Fruit fly (Drosophila melanogaster) whole organism, embryonic: ENCODE results near the gene CG15818.

Source experiments
- Adf1 ChIP-seq: fragments of 200-800 bp; sonication (Bioruptor generic); IDR thresholded peaks from 2 replicates; pipeline ENCODE4 v1.3.6; 2022; ENCODE audit warnings: missing biosample characterization, missing genetic modification characterization
- CG10209 ChIP-seq: fragments of 200-800 bp; sonication (Bioruptor generic); optimal IDR thresholded peaks from 3 replicates; lab custom pipeline; 2017; ENCODE audit warnings: missing biosample characterization, mild to moderate bottlenecking, missing genetic modification characterization, missing genetic modification reagents
- CG10654 ChIP-seq: fragments of 200-800 bp; sonication (Bioruptor generic); optimal IDR thresholded peaks from 2 replicates; lab custom pipeline; 2016; ENCODE audit warnings: missing biosample characterization, missing genetic modification characterization
- CG11085 ChIP-seq: fragments of 200-800 bp; sonication (Bioruptor generic); IDR thresholded peaks from 2 replicates; pipeline ENCODE4 v1.3.6; 2022; ENCODE audit warnings: missing biosample characterization, missing genetic modification characterization
- CG11398 ChIP-seq: fragments of 200-800 bp; sonication (Bioruptor generic); optimal IDR thresholded peaks from 2 replicates; lab custom pipeline; 2016; ENCODE audit warnings: missing biosample characterization, missing genetic modification characterization
- CG11696 ChIP-seq: fragments of 200-800 bp; sonication (Bioruptor generic); IDR thresholded peaks from 2 replicates; pipeline ENCODE4 v1.3.6; 2022; ENCODE audit warnings: missing biosample characterization, missing genetic modification characterization
- CG14710 ChIP-seq: fragments of 200-800 bp; sonication (Bioruptor generic); optimal IDR thresholded peaks from 3 replicates; lab custom pipeline; 2019; ENCODE audit warnings: missing biosample characterization, mild to moderate bottlenecking, missing genetic modification characterization, moderate library complexity
- CG1529 ChIP-seq: fragments of 200-800 bp; sonication (Bioruptor generic); optimal IDR thresholded peaks from 3 replicates; lab custom pipeline; 2018; ENCODE audit warnings: missing biosample characterization, missing genetic modification characterization
- CG15696 ChIP-seq: fragments of 200-800 bp; sonication (Bioruptor generic); optimal IDR thresholded peaks from 2 replicates; lab custom pipeline; 2019; ENCODE audit warnings: missing biosample characterization, mild to moderate bottlenecking, missing genetic modification characterization, moderate library complexity
- CG18599 ChIP-seq: fragments of 200-800 bp; sonication (Bioruptor generic); optimal IDR thresholded peaks from 3 replicates; lab custom pipeline; 2017; ENCODE audit warnings: missing biosample characterization, missing genetic modification characterization, mild to moderate bottlenecking, moderate library complexity, missing genetic modification reagents
- CG18619 ChIP-seq: fragments of 200-800 bp; sonication (Bioruptor generic); optimal IDR thresholded peaks from 3 replicates; lab custom pipeline; 2017; ENCODE audit warnings: missing biosample characterization, mild to moderate bottlenecking, missing genetic modification characterization
- CG2129 ChIP-seq: fragments of 200-800 bp; sonication (Bioruptor generic); IDR thresholded peaks from 2 replicates; pipeline ENCODE4 v1.3.6; 2022; ENCODE audit warnings: missing biosample characterization, missing genetic modification characterization; ENCODE audit not compliant: partially characterized antibody
- CG2199 ChIP-seq: fragments of 200-800 bp; sonication (Bioruptor generic); IDR thresholded peaks from 3 replicates; pipeline ENCODE4 v1.3.6; 2022; ENCODE audit warnings: missing biosample characterization, missing genetic modification characterization
- CG31224 ChIP-seq: fragments of 200-800 bp; sonication (Bioruptor generic); IDR thresholded peaks from 2 replicates; pipeline ENCODE4 v1.3.6; 2022; ENCODE audit warnings: missing biosample characterization, missing genetic modification characterization
- CG3407 ChIP-seq: fragments of 200-800 bp; sonication (Bioruptor generic); optimal IDR thresholded peaks from 2 replicates; lab custom pipeline; 2018; ENCODE audit warnings: missing biosample characterization, mild to moderate bottlenecking, missing genetic modification characterization
- CG34376 ChIP-seq: fragments of 200-800 bp; sonication (Bioruptor generic); optimal IDR thresholded peaks from 2 replicates; lab custom pipeline; 2018; ENCODE audit warnings: missing biosample characterization, mild to moderate bottlenecking, missing genetic modification characterization
- CG3838 ChIP-seq: fragments of 200-800 bp; sonication (Bioruptor generic); optimal IDR thresholded peaks from 3 replicates; lab custom pipeline; 2016; ENCODE audit warnings: missing biosample characterization, missing genetic modification characterization
- CG4404 ChIP-seq: fragments of 200-800 bp; sonication (Bioruptor generic); IDR thresholded peaks from 2 replicates; pipeline ENCODE4 v1.3.6; 2022; ENCODE audit warnings: missing biosample characterization, missing genetic modification characterization
- CG4820 ChIP-seq: fragments of 200-800 bp; sonication (Bioruptor generic); optimal IDR thresholded peaks from 3 replicates; lab custom pipeline; 2016; ENCODE audit warnings: missing biosample characterization, missing genetic modification characterization
- CG6175 ChIP-seq: fragments of 200-800 bp; sonication (Bioruptor generic); IDR thresholded peaks from 3 replicates; pipeline ENCODE4 v1.3.6; 2022; ENCODE audit warnings: missing biosample characterization, missing genetic modification characterization
- CG7745 ChIP-seq: fragments of 200-800 bp; sonication (Bioruptor generic); optimal IDR thresholded peaks from 2 replicates; lab custom pipeline; 2018; ENCODE audit warnings: missing biosample characterization, mild to moderate bottlenecking, missing genetic modification characterization, moderate library complexity
- CG8281 ChIP-seq: fragments of 200-800 bp; sonication (Bioruptor generic); optimal IDR thresholded peaks from 2 replicates; lab custom pipeline; 2018; ENCODE audit warnings: missing biosample characterization, mild to moderate bottlenecking, missing genetic modification characterization, moderate library complexity
- CG8388 ChIP-seq: fragments of 200-800 bp; sonication (Bioruptor generic); optimal IDR thresholded peaks from 2 replicates; lab custom pipeline; 2019; ENCODE audit warnings: missing biosample characterization, mild to moderate bottlenecking, missing genetic modification characterization, moderate library complexity
- D19A ChIP-seq: fragments of 200-800 bp; optimal IDR thresholded peaks from 3 replicates; lab custom pipeline; 2019; ENCODE audit warnings: missing biosample characterization, mild to moderate bottlenecking, missing genetic modification characterization, moderate library complexity
- Dad ChIP-seq: fragments of 200-800 bp; sonication (Bioruptor generic); optimal IDR thresholded peaks from 3 replicates; lab custom pipeline; 2016; ENCODE audit warnings: missing biosample characterization, missing genetic modification characterization
- Deaf1 ChIP-seq: fragments of 200-800 bp; optimal IDR thresholded peaks from 3 replicates; lab custom pipeline; 2019; ENCODE audit warnings: missing biosample characterization, mild to moderate bottlenecking, missing genetic modification characterization, moderate library complexity
- Dll ChIP-seq: fragments of 200-800 bp; sonication (Bioruptor generic); IDR thresholded peaks from 4 replicates; pipeline ENCODE4 v1.3.6; 2022; ENCODE audit warnings: missing biosample characterization, missing genetic modification characterization; ENCODE audit not compliant: partially characterized antibody
- GATAe ChIP-seq: fragments of 200-800 bp; sonication (Bioruptor generic); conservative IDR thresholded peaks from 2 replicates; pipeline ENCODE4 v1.3.6; 2022; ENCODE audit warnings: missing biosample characterization, missing genetic modification characterization
- HmgZ ChIP-seq: fragments of 200-800 bp; sonication (Bioruptor generic); optimal IDR thresholded peaks from 2 replicates; lab custom pipeline; 2018; ENCODE audit warnings: missing biosample characterization, mild to moderate bottlenecking, missing genetic modification characterization
- Hr78 ChIP-seq, 2 experiments: fragments of 200-800 bp in 1 of 2; fragments of >200 bp in 1 of 2; sonication (Bioruptor generic) in 1 of 2; optimal IDR thresholded peaks; 2 replicates each; lab custom pipeline; 2017 to 2019; ENCODE audit warnings: missing biosample characterization in 2 of 2, missing genetic modification characterization in 2 of 2, mild to moderate bottlenecking in 1 of 2, moderate library complexity in 1 of 2
- Lim3 ChIP-seq: fragments of 200-800 bp; sonication (Bioruptor generic); IDR thresholded peaks from 2 replicates; pipeline ENCODE4 v1.3.6; 2022; ENCODE audit warnings: missing biosample characterization, missing genetic modification characterization
- Pdp1 ChIP-seq, 2 experiments: fragments of 200-800 bp; sonication (Bioruptor generic); optimal IDR thresholded peaks; 3 replicates each; lab custom pipeline; 2016; ENCODE audit warnings: missing biosample characterization in 2 of 2, missing genetic modification characterization in 2 of 2, mild to moderate bottlenecking in 1 of 2, moderate library complexity in 1 of 2
- Scr ChIP-seq: fragments of 200-800 bp; sonication (Bioruptor generic); IDR thresholded peaks from 2 replicates; pipeline ENCODE4 v1.3.6; 2022; ENCODE audit warnings: missing biosample characterization, missing genetic modification characterization; ENCODE audit not compliant: partially characterized antibody
- TFAM ChIP-seq: fragments of 200-800 bp; sonication (Bioruptor generic); optimal IDR thresholded peaks from 2 replicates; lab custom pipeline; 2017; ENCODE audit warnings: missing biosample characterization, missing genetic modification characterization, inconsistent platforms
- Trl ChIP-seq, 3 experiments: fragments of >200 bp in 2 of 3; fragments of 200-800 bp in 1 of 3; sonication (Bioruptor generic) in 1 of 3; optimal IDR thresholded peaks; 2 replicates in 1 of 3; 3 replicates in 2 of 3; lab custom pipeline; 2016 to 2017; ENCODE audit warnings: missing biosample characterization in 1 of 3, missing genetic modification characterization in 1 of 3
- YL-1 ChIP-seq: fragments of 200-800 bp; sonication (Bioruptor generic); optimal IDR thresholded peaks from 3 replicates; lab custom pipeline; 2017; ENCODE audit warnings: missing biosample characterization, mild to moderate bottlenecking, missing genetic modification characterization
- ato ChIP-seq: fragments of 200-800 bp; sonication (Bioruptor generic); IDR thresholded peaks from 2 replicates; pipeline ENCODE4 v1.3.6; 2022; ENCODE audit warnings: missing biosample characterization, missing genetic modification characterization; ENCODE audit not compliant: partially characterized antibody
- cas ChIP-seq: fragments of 200-800 bp; sonication (Bioruptor generic); IDR thresholded peaks from 2 replicates; pipeline ENCODE4 v1.3.6; 2022; ENCODE audit warnings: missing biosample characterization, missing genetic modification characterization
- chn ChIP-seq: fragments of 200-800 bp; sonication (Bioruptor generic); optimal IDR thresholded peaks from 2 replicates; lab custom pipeline; 2016; ENCODE audit warnings: missing biosample characterization, missing genetic modification characterization
- gem ChIP-seq: fragments of 200-800 bp; sonication (Bioruptor generic); optimal IDR thresholded peaks from 2 replicates; lab custom pipeline; 2019; ENCODE audit warnings: missing biosample characterization, mild to moderate bottlenecking, missing genetic modification characterization, moderate library complexity
- gsb ChIP-seq: fragments of 200-800 bp; sonication (Bioruptor generic); IDR thresholded peaks from 2 replicates; pipeline ENCODE4 v1.3.6; 2022; ENCODE audit warnings: missing biosample characterization, missing genetic modification characterization
- lbe ChIP-seq: fragments of 200-800 bp; sonication (Bioruptor generic); optimal IDR thresholded peaks from 2 replicates; lab custom pipeline; 2016; ENCODE audit warnings: missing biosample characterization, mild to moderate bottlenecking, missing genetic modification characterization
- mirr ChIP-seq: fragments of 200-800 bp; sonication (Bioruptor generic); optimal IDR thresholded peaks from 3 replicates; lab custom pipeline; 2018; ENCODE audit warnings: missing biosample characterization, mild to moderate bottlenecking, missing genetic modification characterization
- pb ChIP-seq: fragments of 200-800 bp; sonication (Bioruptor generic); optimal IDR thresholded peaks from 3 replicates; lab custom pipeline; 2016; ENCODE audit warnings: missing biosample characterization, missing genetic modification characterization
- rib ChIP-seq: fragments of 200-800 bp; sonication (Bioruptor generic); IDR thresholded peaks from 2 replicates; pipeline ENCODE4 v1.3.6; 2022; ENCODE audit warnings: missing biosample characterization, missing genetic modification characterization
- sens ChIP-seq: fragments of 200-800 bp; sonication (Bioruptor generic); peaks from one replicate; lab custom pipeline; 2016; ENCODE audit warnings: missing biosample characterization, missing genetic modification characterization
- slp2 ChIP-seq: fragments of 200-800 bp; sonication (Bioruptor generic); optimal IDR thresholded peaks from 2 replicates; lab custom pipeline; 2016; ENCODE audit warnings: missing biosample characterization, missing genetic modification characterization
- sug ChIP-seq: fragments of 200-800 bp; optimal IDR thresholded peaks from 2 replicates; lab custom pipeline; 2019; ENCODE audit warnings: missing biosample characterization, mild to moderate bottlenecking, missing genetic modification characterization, moderate library complexity
- vnd ChIP-seq: fragments of 200-800 bp; sonication (Bioruptor generic); IDR thresholded peaks from 3 replicates; pipeline ENCODE4 v1.3.6; 2022; ENCODE audit warnings: missing biosample characterization, missing genetic modification characterization; ENCODE audit not compliant: partially characterized antibody
- wdn ChIP-seq: fragments of 200-800 bp; sonication (Bioruptor generic); IDR thresholded peaks from 2 replicates; pipeline ENCODE4 v1.3.6; 2022; ENCODE audit warnings: missing biosample characterization, missing genetic modification characterization

Gene CG15818

dm6 chr2L:7433337-7433956 lies 22.7 kb downstream of the CG15818 start, which contains the start of gene CG5958:
Gene CG5958 (minus strand): TSS chr2L:7433516.
- no peak for TF ChIP-seq ato (GFP tag; lab: Robert Waterston, UW)
- no peak for TF ChIP-seq CG15696 (tag; lab: Kevin White, UChicago)
- TF ChIP-seq sens (GFP tag; lab: Kevin White, UChicago), result no peak
- no peak for TF ChIP-seq CG3407 (GFP tag; lab: Kevin White, UChicago)
- TF ChIP-seq Deaf1 (tag; lab: Kevin White, UChicago), result peak; percentile 75
- TF ChIP-seq chn (GFP tag; lab: Kevin White, UChicago), result no peak
- no peak for TF ChIP-seq CG18599
- TF ChIP-seq TFAM, result no peak
- TF ChIP-seq CG1529 (GFP tag; lab: Kevin White, UChicago), result no peak
- TF ChIP-seq rib (GFP tag; lab: Robert Waterston, UW), result no peak
- no peak for TF ChIP-seq cas
- TF ChIP-seq Pdp1 (GFP tag; optimal IDR thresholded peaks at IDR 0.05; lab: Kevin White, UChicago), result peak in 1 of 2 experiments; percentile 33
- no peak for TF ChIP-seq CG3838 (GFP tag; lab: Kevin White, UChicago)
- TF ChIP-seq mirr, result no peak
- TF ChIP-seq D19A, result no peak
- peak; percentile 21 for TF ChIP-seq lbe (GFP tag; lab: Kevin White, UChicago)
- no peak for TF ChIP-seq CG4404 (GFP tag; lab: Robert Waterston, UW)
- TF ChIP-seq CG2199 (GFP tag; lab: Robert Waterston, UW), result no peak
- TF ChIP-seq slp2 (GFP tag; lab: Kevin White, UChicago), result no peak
- TF ChIP-seq Adf1 (GFP tag; lab: Robert Waterston, UW), result peak; percentile 86
- TF ChIP-seq CG34376 (GFP tag; lab: Kevin White, UChicago), result peak; percentile 32
- no peak for TF ChIP-seq Dad (GFP tag; lab: Kevin White, UChicago)
- TF ChIP-seq Scr (GFP tag; lab: Robert Waterston, UW), result no peak
- no peak for TF ChIP-seq CG14710
- no peak for TF ChIP-seq gsb (GFP tag; lab: Robert Waterston, UW)
- no peak for TF ChIP-seq CG10654 (GFP tag; lab: Kevin White, UChicago)
- TF ChIP-seq pb (GFP tag; lab: Kevin White, UChicago), result no peak
- TF ChIP-seq CG8281, result no peak
- no peak for TF ChIP-seq HmgZ (tag; lab: Kevin White, UChicago)
- TF ChIP-seq CG6175 (GFP tag; lab: Robert Waterston, UW), result no peak
- no peak for TF ChIP-seq CG7745 (tag; lab: Kevin White, UChicago)
- TF ChIP-seq CG11696 (GFP tag; lab: Robert Waterston, UW), result no peak
- TF ChIP-seq CG2129 (GFP tag; lab: Robert Waterston, UW), result no peak
- no peak for TF ChIP-seq YL-1 (GFP tag; lab: Kevin White, UChicago)
- TF ChIP-seq CG11085, result no peak
- TF ChIP-seq Hr78 (GFP tag; optimal IDR thresholded peaks at IDR 0.05; lab: Kevin White, UChicago), result peak in 1 of 2 experiments; percentile 91
- no peak for TF ChIP-seq wdn (GFP tag; lab: Robert Waterston, UW)
- TF ChIP-seq Dll (GFP tag; lab: Robert Waterston, UW), result no peak
- no peak for TF ChIP-seq CG10209 (GFP tag; lab: Kevin White, UChicago)
- no peak for TF ChIP-seq CG11398
- TF ChIP-seq vnd, result no peak
- no peak for TF ChIP-seq gem
- no peak for TF ChIP-seq CG18619 (GFP tag; lab: Kevin White, UChicago)
- TF ChIP-seq Trl (optimal IDR thresholded peaks at IDR 0.05; lab: Kevin White, UChicago), result no peak
- TF ChIP-seq Trl (GFP tag; optimal IDR thresholded peaks at IDR 0.05; lab: Kevin White, UChicago), result no peak
- peak; percentile 11; the same call in 1 of the 2 replicates for TF ChIP-seq GATAe
- no peak for TF ChIP-seq Lim3 (GFP tag; lab: Robert Waterston, UW)
- peak; percentile 21 for TF ChIP-seq CG4820
- no peak for TF ChIP-seq CG31224
- TF ChIP-seq sug (tag; lab: Kevin White, UChicago), result peak; percentile 8
- no peak for TF ChIP-seq CG8388 (GFP tag; lab: Kevin White, UChicago)
